Worm (Caenorhabditis elegans) whole organism, L4 larva: ENCODE data around the gene basl-1.

Source experiments
- D1046.2 ChIP-seq: fragments of 200-800 bp; sonication (Bioruptor generic); IDR thresholded peaks from 2 replicates; pipeline ENCODE4 v1.3.6; 2022; ENCODE audit warnings: missing genetic modification characterization, missing compliant biosample characterization
- F37D6.2 ChIP-seq: sonication (generic microtip); optimal IDR thresholded peaks from 2 replicates; lab custom pipeline; 2016; ENCODE audit warnings: mild to moderate bottlenecking, missing genetic modification characterization, missing compliant biosample characterization
- T20F7.1 ChIP-seq: fragments of 200-800 bp; sonication (Bioruptor generic); optimal IDR thresholded peaks from 2 replicates; lab custom pipeline; 2018; ENCODE audit warnings: mild to moderate bottlenecking, missing genetic modification characterization, missing compliant biosample characterization
- Y5F2A.4 ChIP-seq: fragments of 200-800 bp; sonication (Bioruptor generic); optimal IDR thresholded peaks from 2 replicates; lab custom pipeline; 2018; ENCODE audit warnings: mild to moderate bottlenecking, missing genetic modification characterization, missing compliant biosample characterization
- aha-1 ChIP-seq: fragments of 150-350 bp; peaks from one replicate; lab custom pipeline; 2014; ENCODE audit warnings: missing biosample characterization, missing genetic modification characterization
- ama-1 ChIP-seq: fragments of 150-350 bp; optimal IDR thresholded peaks from 2 replicates; lab custom pipeline; 2014; ENCODE audit warnings: inconsistent platforms, mixed read lengths
- ceh-28 ChIP-seq: fragments of 150-350 bp; optimal IDR thresholded peaks from 2 replicates; lab custom pipeline; 2014; ENCODE audit warnings: missing biosample characterization, missing genetic modification reagents, missing genetic modification characterization
- ceh-32 ChIP-seq: sonication (generic microtip); optimal IDR thresholded peaks from 2 replicates; lab custom pipeline; 2016; ENCODE audit warnings: mild to moderate bottlenecking, missing genetic modification characterization, missing compliant biosample characterization; ENCODE audit not compliant: poor library complexity
- ceh-44 ChIP-seq: fragments of 200-800 bp; sonication (Bioruptor generic); IDR thresholded peaks from 2 replicates; pipeline ENCODE4 v1.3.6; 2022; ENCODE audit warnings: missing genetic modification reagents, missing genetic modification characterization, missing compliant biosample characterization
- ces-1 ChIP-seq: fragments of 150-350 bp; sonication (generic microtip); optimal IDR thresholded peaks from 4 replicates; lab custom pipeline; 2014; ENCODE audit warnings: missing biosample characterization, missing genetic modification reagents, missing genetic modification characterization
- cey-2 ChIP-seq: sonication (generic microtip); optimal IDR thresholded peaks from 3 replicates; lab custom pipeline; 2017; ENCODE audit warnings: missing genetic modification characterization, mild to moderate bottlenecking, missing compliant biosample characterization, antibody characterized with exemption, borderline replicate concordance; ENCODE audit not compliant: insufficient read depth
- daf-16 ChIP-seq, 3 experiments: sonication (generic microtip); optimal IDR thresholded peaks; 2 replicates each; lab custom pipeline; 2016 to 2017; ENCODE audit warnings: missing genetic modification characterization in 3 of 3, missing genetic modification reagents in 3 of 3, mild to moderate bottlenecking in 2 of 3, missing compliant biosample characterization in 2 of 3, missing biosample characterization in 1 of 3, moderate library complexity in 1 of 3
- daf-19 ChIP-seq: fragments of 200-800 bp; sonication (Bioruptor generic); conservative IDR thresholded peaks from 2 replicates; pipeline ENCODE4 v1.3.6; 2022; ENCODE audit warnings: missing genetic modification characterization, missing compliant biosample characterization
- dmd-6 ChIP-seq: fragments of 200-800 bp; sonication (Bioruptor generic); IDR thresholded peaks from 2 replicates; pipeline ENCODE4 v1.3.6; 2022; ENCODE audit warnings: missing genetic modification reagents, missing genetic modification characterization, missing compliant biosample characterization
- dpl-1 ChIP-seq: fragments of 150-350 bp; optimal IDR thresholded peaks from 2 replicates; lab custom pipeline; 2014; ENCODE audit warnings: missing biosample characterization, missing genetic modification reagents, missing genetic modification characterization
- dve-1 ChIP-seq: sonication (generic microtip); optimal IDR thresholded peaks from 2 replicates; lab custom pipeline; 2017; ENCODE audit warnings: antibody characterized with exemption, mild to moderate bottlenecking, missing genetic modification characterization, missing compliant biosample characterization; ENCODE audit not compliant: insufficient read depth
- egl-27 ChIP-seq: sonication (generic microtip); optimal IDR thresholded peaks from 3 replicates; lab custom pipeline; 2017; ENCODE audit warnings: missing biosample characterization, missing genetic modification reagents, missing genetic modification characterization
- fos-1 ChIP-seq: fragments of 150-350 bp; optimal IDR thresholded peaks from 2 replicates; lab custom pipeline; 2014; ENCODE audit warnings: missing biosample characterization, missing genetic modification characterization
- hlh-11 ChIP-seq: fragments of 200-800 bp; sonication (Bioruptor generic); optimal IDR thresholded peaks from 2 replicates; lab custom pipeline; 2018; ENCODE audit warnings: mild to moderate bottlenecking, missing genetic modification characterization, missing compliant biosample characterization
- hlh-30 ChIP-seq: sonication (generic microtip); optimal IDR thresholded peaks from 2 replicates; lab custom pipeline; 2017; ENCODE audit warnings: antibody characterized with exemption, mild to moderate bottlenecking, missing genetic modification characterization, missing compliant biosample characterization; ENCODE audit not compliant: insufficient read depth
- hmg-1.1 ChIP-seq: fragments of 200-800 bp; sonication (Bioruptor generic); IDR thresholded peaks from 2 replicates; pipeline ENCODE4 v1.3.6; 2022; ENCODE audit warnings: missing genetic modification reagents, missing genetic modification characterization, missing compliant biosample characterization
- lin-1 ChIP-seq: fragments of 200-800 bp; sonication (Bioruptor generic); IDR thresholded peaks from 2 replicates; pipeline ENCODE4 v1.3.6; 2022; ENCODE audit warnings: missing genetic modification reagents, missing genetic modification characterization, missing compliant biosample characterization
- lin-13 ChIP-seq: fragments of 150-350 bp; optimal IDR thresholded peaks from 2 replicates; lab custom pipeline; 2014; ENCODE audit warnings: missing biosample characterization, missing genetic modification reagents, missing genetic modification characterization
- lin-15B ChIP-seq: fragments of 150-350 bp; sonication (generic microtip); optimal IDR thresholded peaks from 3 replicates; lab custom pipeline; 2014; ENCODE audit warnings: missing biosample characterization, missing genetic modification characterization
- lsy-2 ChIP-seq, 2 experiments: fragments of 150-350 bp in 1 of 2; sonication (generic microtip) in 1 of 2; optimal IDR thresholded peaks; 2 replicates each; lab custom pipeline; 2014 to 2017; ENCODE audit warnings: missing biosample characterization in 2 of 2, missing genetic modification characterization in 2 of 2
- mep-1 ChIP-seq: fragments of 150-350 bp; sonication (generic microtip); optimal IDR thresholded peaks from 3 replicates; lab custom pipeline; 2014; ENCODE audit warnings: missing biosample characterization, missing genetic modification characterization
- mes-2 ChIP-seq: sonication (generic microtip); optimal IDR thresholded peaks from 2 replicates; lab custom pipeline; 2016; ENCODE audit warnings: missing genotype, mild to moderate bottlenecking, missing genetic modification characterization, missing compliant biosample characterization; ENCODE audit not compliant: poor library complexity, severe bottlenecking
- mxl-3 ChIP-seq: fragments of 200-800 bp; sonication (Bioruptor generic); optimal IDR thresholded peaks from 2 replicates; lab custom pipeline; 2018; ENCODE audit warnings: mild to moderate bottlenecking, missing genetic modification characterization, missing compliant biosample characterization
- nhr-11 ChIP-seq: fragments of 150-350 bp; optimal IDR thresholded peaks from 2 replicates; lab custom pipeline; 2014; ENCODE audit warnings: missing biosample characterization, missing genetic modification characterization
- nhr-111 ChIP-seq: fragments of 200-800 bp; sonication (Bioruptor generic); optimal IDR thresholded peaks from 2 replicates; lab custom pipeline; 2018; ENCODE audit warnings: mild to moderate bottlenecking, missing genetic modification characterization, missing compliant biosample characterization
- nhr-28 ChIP-seq: fragments of 150-350 bp; optimal IDR thresholded peaks from 2 replicates; lab custom pipeline; 2014; ENCODE audit warnings: missing biosample characterization, missing genetic modification characterization
- nhr-48 ChIP-seq: sonication (generic microtip); optimal IDR thresholded peaks from 2 replicates; lab custom pipeline; 2016; ENCODE audit warnings: mild to moderate bottlenecking, missing genetic modification characterization, missing compliant biosample characterization
- nhr-6 ChIP-seq: fragments of 150-350 bp; optimal IDR thresholded peaks from 2 replicates; lab custom pipeline; 2014; ENCODE audit warnings: missing biosample characterization, missing genetic modification characterization
- nhr-77 ChIP-seq: fragments of 150-350 bp; optimal IDR thresholded peaks from 2 replicates; lab custom pipeline; 2014; ENCODE audit warnings: missing biosample characterization, missing genetic modification characterization
- pqm-1 ChIP-seq: sonication (generic microtip); optimal IDR thresholded peaks from 2 replicates; lab custom pipeline; 2017; ENCODE audit warnings: missing biosample characterization, missing genetic modification characterization
- saeg-2 ChIP-seq: fragments of 200-800 bp; sonication (Bioruptor generic); IDR thresholded peaks from 2 replicates; pipeline ENCODE4 v1.3.6; 2022; ENCODE audit warnings: missing genetic modification reagents, missing genetic modification characterization, missing compliant biosample characterization
- sdz-12 ChIP-seq: fragments of 200-800 bp; sonication (Bioruptor generic); optimal IDR thresholded peaks from 2 replicates; lab custom pipeline; 2018; ENCODE audit warnings: mild to moderate bottlenecking, missing genetic modification characterization, missing compliant biosample characterization
- set-16 ChIP-seq: fragments of 200-800 bp; sonication (Bioruptor generic); IDR thresholded peaks from 2 replicates; pipeline ENCODE4 v1.3.6; 2022; ENCODE audit warnings: missing genetic modification reagents, missing genetic modification characterization, missing compliant biosample characterization
- snpc-1.2 ChIP-seq: fragments of 200-800 bp; sonication (Bioruptor generic); IDR thresholded peaks from 2 replicates; pipeline ENCODE4 v1.3.6; 2022; ENCODE audit warnings: missing genetic modification reagents, missing genetic modification characterization, missing compliant biosample characterization
- tag-97 ChIP-seq: fragments of 200-800 bp; sonication (Bioruptor generic); IDR thresholded peaks from 2 replicates; pipeline ENCODE4 v1.3.6; 2022; ENCODE audit warnings: missing genetic modification characterization, missing compliant biosample characterization
- unc-62 ChIP-seq, 3 experiments: fragments of 150-350 bp in 1 of 3; sonication (generic microtip); optimal IDR thresholded peaks in 2 of 3; peaks in 1 of 3; 1 replicate in 1 of 3; 2 replicates in 2 of 3; lab custom pipeline; 2014 to 2017; ENCODE audit warnings: missing biosample characterization in 3 of 3, missing genetic modification characterization in 3 of 3, missing genetic modification reagents in 3 of 3, missing genotype in 1 of 3
- zag-1 ChIP-seq: fragments of 150-350 bp; optimal IDR thresholded peaks from 2 replicates; lab custom pipeline; 2014; ENCODE audit warnings: missing biosample characterization, missing genetic modification characterization
- zfp-2 ChIP-seq: sonication (generic microtip); optimal IDR thresholded peaks from 2 replicates; lab custom pipeline; 2016; ENCODE audit warnings: mild to moderate bottlenecking, missing genetic modification characterization, missing compliant biosample characterization
- zip-2 ChIP-seq: fragments of 150-350 bp; optimal IDR thresholded peaks from 2 replicates; lab custom pipeline; 2014; ENCODE audit warnings: missing biosample characterization, missing genetic modification characterization

The basl-1 gene

DNA sequence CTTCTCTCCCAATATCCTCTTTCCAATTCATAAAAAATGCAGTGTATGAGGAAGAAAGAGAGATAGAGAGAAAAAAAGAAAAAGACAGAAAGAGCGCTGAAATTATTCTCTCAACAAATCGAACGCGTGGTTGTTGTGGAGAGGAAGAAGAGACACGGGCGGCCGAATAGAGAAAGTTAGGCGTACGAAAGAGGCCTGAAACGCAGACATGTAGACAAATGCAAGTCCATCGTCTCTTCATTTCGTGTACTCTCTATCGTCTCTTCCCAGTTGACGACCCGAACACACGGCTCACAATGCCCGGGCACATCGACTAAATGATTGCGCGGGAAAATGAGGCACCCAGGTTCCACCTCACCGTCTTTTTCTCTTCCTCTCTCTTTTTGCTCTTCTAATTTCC, 6.5 kb downstream of the basl-1 start (continued):
- no peak for TF ChIP-seq ceh-32
- peak; percentile 35 for TF ChIP-seq ama-1 (lab: Kevin White, UChicago)
- no peak for TF ChIP-seq sdz-12 (GFP tag; lab: Kevin White, UChicago)
- TF ChIP-seq ceh-28 (tag; lab: Kevin White, UChicago) = no peak
- peak; percentile 62; the same call in 1 of the 2 replicates for TF ChIP-seq dmd-6 (GFP tag; lab: Robert Waterston, UW)
- no peak for TF ChIP-seq Y5F2A.4 (GFP tag; lab: Kevin White, UChicago)
- no peak for TF ChIP-seq saeg-2 (GFP tag; lab: Robert Waterston, UW)
- TF ChIP-seq tag-97 (GFP tag; lab: Robert Waterston, UW) = no peak
- TF ChIP-seq lin-13 (GFP tag; lab: Kevin White, UChicago) = peak; percentile 11
- no peak for TF ChIP-seq ces-1 (GFP tag; lab: Kevin White, UChicago)
- TF ChIP-seq mes-2 = peak; percentile 62
- no peak for TF ChIP-seq snpc-1.2 (GFP tag; lab: Robert Waterston, UW)
- peak; percentile 45 for TF ChIP-seq nhr-48
- TF ChIP-seq nhr-11 (tag; lab: Kevin White, UChicago) = peak; percentile 84
- no peak for TF ChIP-seq zag-1 (tag; lab: Kevin White, UChicago)
- TF ChIP-seq zip-2 (tag; lab: Kevin White, UChicago) = peak; percentile 9
- no peak for TF ChIP-seq D1046.2
- peak; percentile 87 for TF ChIP-seq mep-1
- no peak for TF ChIP-seq daf-19
- TF ChIP-seq lin-15B (tag; lab: Kevin White, UChicago) = no peak
- TF ChIP-seq egl-27 (tag; lab: Kevin White, UChicago) = no peak
- TF ChIP-seq nhr-111 (GFP tag; lab: Kevin White, UChicago) = no peak
- TF ChIP-seq nhr-28 = peak; percentile 86
- no peak for TF ChIP-seq T20F7.1 (GFP tag; lab: Kevin White, UChicago)
- TF ChIP-seq hlh-30 (tag; lab: Kevin White, UChicago) = peak; percentile 86
- TF ChIP-seq nhr-6 (tag; lab: Kevin White, UChicago) = no peak
- peak; percentile 46 for TF ChIP-seq dpl-1 (GFP tag; lab: Kevin White, UChicago)
- no peak for TF ChIP-seq ceh-44 (GFP tag; lab: Robert Waterston, UW)
- no peak for TF ChIP-seq zfp-2
- TF ChIP-seq cey-2 (tag; lab: Kevin White, UChicago) = no peak
- TF ChIP-seq hlh-11 (tag; lab: Kevin White, UChicago) = peak; percentile 90
- TF ChIP-seq set-16 (GFP tag; lab: Robert Waterston, UW) = peak; percentile 35; the same call in 1 of the 2 replicates
- no peak for TF ChIP-seq lin-1 (GFP tag; lab: Robert Waterston, UW)
- TF ChIP-seq F37D6.2 = peak; percentile 29
- TF ChIP-seq fos-1 (tag; lab: Kevin White, UChicago) = no peak
- TF ChIP-seq pqm-1 (tag; lab: Kevin White, UChicago) = peak; percentile 43
- TF ChIP-seq nhr-77 (tag; lab: Kevin White, UChicago) = peak; percentile 65
- TF ChIP-seq dve-1 (tag; lab: Kevin White, UChicago) = peak; percentile 47
- TF ChIP-seq hmg-1.1 (GFP tag; lab: Robert Waterston, UW) = peak; percentile 80
- TF ChIP-seq mxl-3 (GFP tag; lab: Kevin White, UChicago) = peak; percentile 91

- TF ChIP-seq unc-62 (GFP tag; optimal IDR thresholded peaks at IDR 0.05 in 1 of 2; lab: Kevin White, UChicago) (peak in 1 of 2 experiments; percentile 78), unc-62 (tag; optimal IDR thresholded peaks at IDR 0.05; lab: Kevin White, UChicago) (no peak), daf-16 (GFP tag; optimal IDR thresholded peaks at IDR 0.05; lab: Kevin White, UChicago) (no peak), daf-16 (tag; optimal IDR thresholded peaks at IDR 0.05; lab: Kevin White, UChicago) (peak; percentile 27), lsy-2 (tag; optimal IDR thresholded peaks at IDR 0.05; lab: Kevin White, UChicago) (no peak), aha-1 (peak; percentile 85), nhr-28 (peak; percentile 66)
- TF ChIP-seq, all 104 proteins: peak for 4
These were observed 7.7 kb downstream of the basl-1 start for ce11 chrIII:5622232-5623009.
